Worm (Caenorhabditis elegans) whole organism, L4/young adult: ENCODE measurements around the gene nfx-1.

Source experiments
- W03F9.2 ChIP-seq: fragments of 150-350 bp; optimal IDR thresholded peaks from 2 replicates; lab custom pipeline; 2014; ENCODE audit warnings: missing biosample characterization, missing genetic modification characterization
- him-1 ChIP-seq: sonication (generic microtip); optimal IDR thresholded peaks from 2 replicates; lab custom pipeline; 2016; ENCODE audit warnings: missing genotype, missing genetic modification reagents, missing genetic modification characterization, missing compliant biosample characterization

ce11 chrIII:6419409-6419944 lies 44.3 kb downstream of the nfx-1 start, which contains the start of gene atgl-1:
- TF ChIP-seq W03F9.2, result no peak
- TF ChIP-seq him-1 (tag; lab: Kevin White, UChicago), result no peak
